Worm (Caenorhabditis elegans) whole organism, L2 larva: ENCODE results near the gene Y67D8B.2.
"Not testable (repeated sequence)": the region's sequence is repeated elsewhere in the genome, so short reads cannot be mapped to it uniquely, and the experiment has no call there.

Experiments
- C34F6.9 ChIP-seq: fragments of 150-350 bp; optimal IDR thresholded peaks from 2 replicates; lab custom pipeline; 2014; ENCODE audit warnings: missing biosample characterization, missing genetic modification characterization
- F13H6.1 ChIP-seq: sonication (generic microtip); optimal IDR thresholded peaks from 2 replicates; lab custom pipeline; 2016; ENCODE audit warnings: missing genetic modification characterization, missing compliant biosample characterization
- Y55F3AM.14 ChIP-seq: fragments of 200-800 bp; sonication (Bioruptor generic); optimal IDR thresholded peaks from 2 replicates; lab custom pipeline; 2018; ENCODE audit warnings: mild to moderate bottlenecking, missing genetic modification characterization, missing compliant biosample characterization
- ZK546.5 ChIP-seq: sonication (generic microtip); optimal IDR thresholded peaks from 2 replicates; lab custom pipeline; 2017; ENCODE audit warnings: missing biosample characterization, missing genetic modification characterization
- alr-1 ChIP-seq: fragments of 150-350 bp; optimal IDR thresholded peaks from 2 replicates; lab custom pipeline; 2014; ENCODE audit warnings: missing biosample characterization, missing genetic modification characterization
- aly-2 ChIP-seq: fragments of 150-350 bp; optimal IDR thresholded peaks from 2 replicates; lab custom pipeline; 2014; ENCODE audit warnings: missing biosample characterization, missing genetic modification characterization
- ama-1 ChIP-seq: fragments of 150-350 bp; optimal IDR thresholded peaks from 2 replicates; lab custom pipeline; 2018; ENCODE audit warnings: inconsistent platforms
- blmp-1 ChIP-seq: sonication (generic microtip); optimal IDR thresholded peaks from 2 replicates; lab custom pipeline; 2017; ENCODE audit warnings: missing genetic modification characterization, mild to moderate bottlenecking, missing compliant biosample characterization, antibody characterized with exemption, moderate library complexity; ENCODE audit not compliant: insufficient read depth
- crh-2 ChIP-seq: sonication (generic microtip); optimal IDR thresholded peaks from 2 replicates; lab custom pipeline; 2017; ENCODE audit warnings: missing biosample characterization, missing genetic modification characterization
- dmd-4 ChIP-seq: sonication (generic microtip); optimal IDR thresholded peaks from 2 replicates; lab custom pipeline; 2017; ENCODE audit warnings: missing biosample characterization, missing genetic modification characterization
- egl-27 ChIP-seq: sonication (generic microtip); optimal IDR thresholded peaks from 3 replicates; lab custom pipeline; 2017; ENCODE audit warnings: missing biosample characterization, missing genetic modification reagents, missing genetic modification characterization
- elt-1 ChIP-seq: fragments of 150-350 bp; optimal IDR thresholded peaks from 2 replicates; lab custom pipeline; 2014; ENCODE audit warnings: missing biosample characterization, missing genetic modification characterization
- elt-3 ChIP-seq: sonication (generic microtip); optimal IDR thresholded peaks from 2 replicates; lab custom pipeline; 2017; ENCODE audit warnings: missing biosample characterization, missing genetic modification characterization
- fos-1 ChIP-seq: fragments of 150-350 bp; optimal IDR thresholded peaks from 2 replicates; lab custom pipeline; 2014; ENCODE audit warnings: missing biosample characterization, missing genetic modification characterization
- gmeb-1 ChIP-seq: fragments of 150-350 bp; optimal IDR thresholded peaks from 2 replicates; lab custom pipeline; 2014; ENCODE audit warnings: missing biosample characterization, missing genetic modification characterization
- lin-11 ChIP-seq: fragments of 150-350 bp; sonication (generic microtip); optimal IDR thresholded peaks from 2 replicates; lab custom pipeline; 2014; ENCODE audit warnings: missing biosample characterization, missing genetic modification characterization, inconsistent platforms, mixed read lengths
- lin-13 ChIP-seq: fragments of 150-350 bp; optimal IDR thresholded peaks from 2 replicates; lab custom pipeline; 2014; ENCODE audit warnings: missing biosample characterization, missing genetic modification reagents, missing genetic modification characterization
- lsy-2 ChIP-seq, 2 experiments: fragments of 150-350 bp in 1 of 2; sonication (generic microtip) in 1 of 2; optimal IDR thresholded peaks; 2 replicates each; lab custom pipeline; 2014 to 2017; ENCODE audit warnings: missing biosample characterization in 2 of 2, missing genetic modification characterization in 2 of 2
- mbf-1 ChIP-seq: sonication (generic microtip); optimal IDR thresholded peaks from 2 replicates; lab custom pipeline; 2017; ENCODE audit warnings: missing biosample characterization, missing genetic modification characterization
- mdl-1 ChIP-seq, 2 experiments: fragments of 150-350 bp in 1 of 2; sonication (generic microtip) in 1 of 2; optimal IDR thresholded peaks; 2 replicates each; lab custom pipeline; 2017; ENCODE audit warnings: missing biosample characterization in 2 of 2, missing genetic modification characterization in 2 of 2
- nhr-10 ChIP-seq: sonication (generic microtip); optimal IDR thresholded peaks from 2 replicates; lab custom pipeline; 2017; ENCODE audit warnings: missing biosample characterization, missing genetic modification characterization
- nhr-11 ChIP-seq: fragments of 150-350 bp; optimal IDR thresholded peaks from 2 replicates; lab custom pipeline; 2014; ENCODE audit warnings: missing biosample characterization, missing genetic modification characterization
- nhr-12 ChIP-seq: fragments of 150-350 bp; optimal IDR thresholded peaks from 2 replicates; lab custom pipeline; 2014; ENCODE audit warnings: missing biosample characterization, missing genetic modification characterization
- nhr-129 ChIP-seq: fragments of 150-350 bp; optimal IDR thresholded peaks from 2 replicates; lab custom pipeline; 2014; ENCODE audit warnings: missing biosample characterization, missing genetic modification characterization
- nhr-21 ChIP-seq: fragments of 150-350 bp; optimal IDR thresholded peaks from 2 replicates; lab custom pipeline; 2014; ENCODE audit warnings: missing biosample characterization, missing genetic modification characterization
- nhr-23 ChIP-seq: fragments of 150-350 bp; optimal IDR thresholded peaks from 2 replicates; lab custom pipeline; 2014; ENCODE audit warnings: missing biosample characterization, missing genetic modification reagents, missing genetic modification characterization
- nhr-25 ChIP-seq: fragments of 150-350 bp; sonication (generic microtip); optimal IDR thresholded peaks from 3 replicates; lab custom pipeline; 2014; ENCODE audit warnings: missing biosample characterization, missing genetic modification characterization
- nhr-6 ChIP-seq: fragments of 150-350 bp; optimal IDR thresholded peaks from 2 replicates; lab custom pipeline; 2014; ENCODE audit warnings: missing biosample characterization, missing genetic modification characterization
- peb-1 ChIP-seq: fragments of 150-350 bp; optimal IDR thresholded peaks from 2 replicates; lab custom pipeline; 2014; ENCODE audit warnings: missing biosample characterization, missing genetic modification characterization
- sem-4 ChIP-seq: fragments of 150-350 bp; optimal IDR thresholded peaks from 2 replicates; lab custom pipeline; 2014; ENCODE audit warnings: missing biosample characterization, missing genetic modification reagents, missing genetic modification characterization
- skn-1 ChIP-seq: sonication (generic microtip); optimal IDR thresholded peaks from 2 replicates; lab custom pipeline; 2017; ENCODE audit warnings: missing biosample characterization, missing genetic modification characterization
- sma-3 ChIP-seq: sonication (generic microtip); optimal IDR thresholded peaks from 2 replicates; lab custom pipeline; 2016; ENCODE audit warnings: missing genetic modification reagents, missing genetic modification characterization, missing compliant biosample characterization
- sma-9 ChIP-seq, 2 experiments: fragments of 150-350 bp in 1 of 2; sonication (generic microtip) in 1 of 2; optimal IDR thresholded peaks; 2 replicates each; lab custom pipeline; 2014 to 2016; ENCODE audit warnings: missing genetic modification characterization in 2 of 2, mild to moderate bottlenecking in 1 of 2, missing biosample characterization in 1 of 2, missing compliant biosample characterization in 1 of 2, missing genetic modification reagents in 1 of 2, moderate library complexity in 1 of 2
- unc-55 ChIP-seq: fragments of 150-350 bp; sonication (generic microtip); optimal IDR thresholded peaks from 3 replicates; lab custom pipeline; 2014; ENCODE audit warnings: missing biosample characterization, missing genetic modification reagents, missing genetic modification characterization
- zag-1 ChIP-seq: fragments of 150-350 bp; optimal IDR thresholded peaks from 2 replicates; lab custom pipeline; 2014; ENCODE audit warnings: missing biosample characterization, missing genetic modification characterization
- ztf-4 ChIP-seq: fragments of 150-350 bp; optimal IDR thresholded peaks from 2 replicates; lab custom pipeline; 2014; ENCODE audit warnings: missing biosample characterization, missing genetic modification characterization

Y67D8B.2 gene

ce11 chrIV:3172510-3172909 lies 18.9 kb downstream of the Y67D8B.2 start, which contains the start of gene Y67D8B.1:
Y67D8B.1 (minus strand) TSS chrIV:3172610.
- TF ChIP-seq egl-27, nhr-23, gmeb-1 (tag; lab: Kevin White, UChicago): not testable (repeated sequence)

- TF ChIP-seq unc-55 = peak; percentile 33
- TF ChIP-seq nhr-11 = no peak
- peak in 1 of 2 experiments; percentile 38 for TF ChIP-seq lsy-2 (tag; optimal IDR thresholded peaks at IDR 0.05; lab: Kevin White, UChicago)
- no peak for TF ChIP-seq nhr-25
- no peak for TF ChIP-seq elt-3 (tag; lab: Kevin White, UChicago)
- no peak for TF ChIP-seq Y55F3AM.14 (GFP tag; lab: Kevin White, UChicago)
- TF ChIP-seq lin-13 (GFP tag; lab: Kevin White, UChicago) = no peak
- peak; percentile 50 for TF ChIP-seq nhr-129 (tag; lab: Kevin White, UChicago)
- no peak for TF ChIP-seq ZK546.5 (tag; lab: Kevin White, UChicago)
- no peak for TF ChIP-seq crh-2 (tag; lab: Kevin White, UChicago)
- TF ChIP-seq sma-3 (GFP tag; lab: Kevin White, UChicago) = no peak
- peak; percentile 82 for TF ChIP-seq F13H6.1
- peak; percentile 45 for TF ChIP-seq C34F6.9 (tag; lab: Kevin White, UChicago)
- no peak for TF ChIP-seq peb-1 (tag; lab: Kevin White, UChicago)
- no peak for TF ChIP-seq skn-1
- TF ChIP-seq lin-11 (tag; lab: Kevin White, UChicago) = no peak
- peak; percentile 1 for TF ChIP-seq sma-9 (GFP tag; optimal IDR thresholded peaks at IDR 0.05; lab: Kevin White, UChicago)
- TF ChIP-seq sma-9 (tag; optimal IDR thresholded peaks at IDR 0.05; lab: Kevin White, UChicago) = no peak
- TF ChIP-seq ztf-4 (tag; lab: Kevin White, UChicago) = no peak
- no peak for TF ChIP-seq sem-4
Observed at ce11 chrIV:3168656-3169216, 22.6 kb downstream of the Y67D8B.2 start.

- TF ChIP-seq sma-9 (GFP tag; optimal IDR thresholded peaks at IDR 0.05; lab: Kevin White, UChicago) = peak; percentile 55
- TF ChIP-seq sma-9 (tag; optimal IDR thresholded peaks at IDR 0.05; lab: Kevin White, UChicago) = no peak
- peak in 1 of 2 experiments; percentile 5 for TF ChIP-seq lsy-2 (tag; optimal IDR thresholded peaks at IDR 0.05; lab: Kevin White, UChicago)
- TF ChIP-seq ztf-4 (tag; lab: Kevin White, UChicago) = no peak
- TF ChIP-seq nhr-10 (tag; lab: Kevin White, UChicago) = no peak
- no peak for TF ChIP-seq mbf-1 (tag; lab: Kevin White, UChicago)
- TF ChIP-seq dmd-4 (tag; lab: Kevin White, UChicago) = no peak
- TF ChIP-seq nhr-12 (tag; lab: Kevin White, UChicago) = no peak
- TF ChIP-seq sma-3 (GFP tag; lab: Kevin White, UChicago) = peak; percentile 29
- TF ChIP-seq fos-1 (tag; lab: Kevin White, UChicago) = peak; percentile 90
- TF ChIP-seq sem-4 = no peak
- no peak for TF ChIP-seq nhr-6 (tag; lab: Kevin White, UChicago)
- TF ChIP-seq skn-1 = no peak
- no peak for TF ChIP-seq F13H6.1
- TF ChIP-seq elt-3 (tag; lab: Kevin White, UChicago) = no peak
- no peak for TF ChIP-seq ama-1 (lab: Kevin White, UChicago)
- no peak for TF ChIP-seq zag-1 (tag; lab: Kevin White, UChicago)
- TF ChIP-seq nhr-21 (tag; lab: Kevin White, UChicago) = no peak
- no peak for TF ChIP-seq aly-2 (tag; lab: Kevin White, UChicago)
- no peak for TF ChIP-seq blmp-1 (tag; lab: Kevin White, UChicago)
- TF ChIP-seq mdl-1 (tag; optimal IDR thresholded peaks at IDR 0.05; lab: Kevin White, UChicago) = no peak
- TF ChIP-seq nhr-23 (tag; lab: Kevin White, UChicago) = no peak
- no peak for TF ChIP-seq lin-13 (GFP tag; lab: Kevin White, UChicago)
- no peak for TF ChIP-seq alr-1 (tag; lab: Kevin White, UChicago)
- TF ChIP-seq crh-2 (tag; lab: Kevin White, UChicago) = peak; percentile 79
- peak; percentile 32 for TF ChIP-seq gmeb-1 (tag; lab: Kevin White, UChicago)
- peak; percentile 19 for TF ChIP-seq unc-55
- no peak for TF ChIP-seq elt-1 (tag; lab: Kevin White, UChicago)
Observed at ce11 chrIV:3166896-3167295, 24.5 kb downstream of the Y67D8B.2 start.
